Worm (Caenorhabditis elegans): ENCODE results near the gene ndab-2.
A peak's percentile ranks its signal among the peaks of the same experiment; 100 is the strongest.

Gene ndab-2

DNA sequence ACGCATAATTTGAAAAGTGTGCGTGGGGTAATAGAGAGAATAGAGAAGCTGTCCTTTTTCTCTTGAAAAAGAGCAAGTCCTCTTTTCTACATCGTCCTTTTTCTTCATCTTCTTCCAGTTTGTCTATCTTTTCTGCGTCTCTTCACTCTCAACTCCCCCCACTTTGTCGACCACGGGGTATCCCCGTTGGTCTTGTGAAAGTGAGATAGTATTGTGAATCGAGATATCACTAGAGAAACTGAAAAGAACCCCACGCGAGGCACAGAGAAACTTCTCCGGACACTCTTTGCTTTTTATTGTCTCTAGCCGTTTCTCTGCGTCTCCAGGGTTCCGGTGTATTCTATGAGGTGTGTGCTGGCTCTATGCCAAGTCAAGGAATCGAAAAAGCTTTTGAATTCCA lies 24.9 kb upstream of the ndab-2 start (continued):
- TF ChIP-seq ztf-11 (tag; optimal IDR thresholded peaks at IDR 0.05) (peak; percentile 65), nhr-2 (tag; optimal IDR thresholded peaks at IDR 0.05) (peak; percentile 52), nhr-12 (tag; optimal IDR thresholded peaks at IDR 0.05) (no peak), cnd-1 (tag; optimal IDR thresholded peaks at IDR 0.05) (no peak), blmp-1 (tag; optimal IDR thresholded peaks at IDR 0.05) (no peak)

DNA sequence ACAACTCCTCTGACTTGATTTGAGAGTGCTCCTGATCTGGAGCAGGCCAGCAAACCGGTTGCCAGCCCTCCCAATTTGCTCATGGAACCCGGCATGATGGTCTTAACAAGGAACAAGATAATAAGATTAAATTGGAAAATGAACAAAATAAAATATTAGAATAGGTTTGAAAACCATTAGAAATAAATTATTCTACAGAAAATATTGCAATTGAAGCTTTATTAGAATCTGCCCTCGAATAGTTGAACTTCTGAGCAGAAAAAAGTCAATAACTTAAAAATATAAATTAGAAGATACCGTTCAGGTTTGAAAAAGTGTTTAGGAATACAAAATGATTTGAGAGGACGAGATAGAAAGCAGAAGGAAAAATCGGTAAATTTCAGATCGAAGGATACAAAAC lies 21.8 kb upstream of the ndab-2 start, which contains the start of gene nuo-4:
nuo-4 (minus strand) TSS at position 101 of the 400 bp plus-strand sequence.
- TF ChIP-seq lin-32 (GFP tag; optimal IDR thresholded peaks at IDR 0.05) (no peak), zip-8 (tag; optimal IDR thresholded peaks at IDR 0.05) (no peak), nhr-28 (tag; optimal IDR thresholded peaks at IDR 0.05) (no peak), mab-5 (tag; optimal IDR thresholded peaks at IDR 0.05) (no peak), mls-2 (tag; optimal IDR thresholded peaks at IDR 0.05) (no peak), nhr-76 (tag; optimal IDR thresholded peaks at IDR 0.05) (no peak), cnd-1 (tag; optimal IDR thresholded peaks at IDR 0.05) (no peak), sem-2 (GFP tag; optimal IDR thresholded peaks at IDR 0.05) (no peak)

DNA sequence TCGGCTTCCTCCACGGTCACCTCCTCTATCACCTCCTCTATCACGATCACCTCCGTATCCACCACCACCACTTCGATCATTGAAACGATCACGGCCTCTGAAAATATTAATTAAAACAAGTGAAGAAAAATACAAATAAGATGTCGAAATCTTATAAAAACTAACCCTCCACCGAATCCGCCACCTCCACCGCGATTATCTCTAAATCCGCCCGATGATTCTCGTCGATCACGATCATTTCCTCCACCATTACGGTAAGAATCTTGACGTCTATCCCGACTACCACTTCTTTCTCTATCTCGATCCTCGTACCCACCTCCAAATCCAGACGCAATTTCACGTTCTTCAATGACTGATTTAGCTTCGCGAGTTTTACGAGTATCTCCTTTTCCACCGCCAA lies 21.3 kb upstream of the ndab-2 start:
- TF ChIP-seq blmp-1 (tag; optimal IDR thresholded peaks at IDR 0.05): no peak
- no peak for TF ChIP-seq tbx-8 (GFP tag; optimal IDR thresholded peaks at IDR 0.05)
- no peak for TF ChIP-seq lsy-2 (tag; optimal IDR thresholded peaks at IDR 0.05)
- no peak for TF ChIP-seq unc-39 (tag; optimal IDR thresholded peaks at IDR 0.05)
- TF ChIP-seq sem-2 (GFP tag; optimal IDR thresholded peaks at IDR 0.05): no peak
- TF ChIP-seq nhr-237 (tag; optimal IDR thresholded peaks at IDR 0.05): no peak
- TF ChIP-seq mab-5 (tag; optimal IDR thresholded peaks at IDR 0.05): no peak
- no peak for TF ChIP-seq ceh-39 (tag; optimal IDR thresholded peaks at IDR 0.05)
- no peak for TF ChIP-seq unc-120 (tag; optimal IDR thresholded peaks at IDR 0.05; ENCODE audit: poor library complexity, severe bottlenecking)
- TF ChIP-seq zip-8 (tag; optimal IDR thresholded peaks at IDR 0.05): no peak
- TF ChIP-seq unc-62 (GFP tag; optimal IDR thresholded peaks at IDR 0.05): no peak
- no peak for TF ChIP-seq bed-3 (GFP tag; optimal IDR thresholded peaks at IDR 0.05)
- TF ChIP-seq nhr-76 (tag; optimal IDR thresholded peaks at IDR 0.05): no peak
- no peak for TF ChIP-seq lin-32 (GFP tag; optimal IDR thresholded peaks at IDR 0.05)
- TF ChIP-seq nhr-28 (tag; optimal IDR thresholded peaks at IDR 0.05): no peak
- TF ChIP-seq hlh-1 (tag; optimal IDR thresholded peaks at IDR 0.05): no peak
- no peak for TF ChIP-seq ces-1 (GFP tag; optimal IDR thresholded peaks at IDR 0.05)
- no peak for TF ChIP-seq elt-1 (tag; optimal IDR thresholded peaks at IDR 0.05; ENCODE audit: borderline replicate concordance, insufficient read depth)
- TF ChIP-seq snpc-4 (tag; optimal IDR thresholded peaks at IDR 0.05): no peak

DNA sequence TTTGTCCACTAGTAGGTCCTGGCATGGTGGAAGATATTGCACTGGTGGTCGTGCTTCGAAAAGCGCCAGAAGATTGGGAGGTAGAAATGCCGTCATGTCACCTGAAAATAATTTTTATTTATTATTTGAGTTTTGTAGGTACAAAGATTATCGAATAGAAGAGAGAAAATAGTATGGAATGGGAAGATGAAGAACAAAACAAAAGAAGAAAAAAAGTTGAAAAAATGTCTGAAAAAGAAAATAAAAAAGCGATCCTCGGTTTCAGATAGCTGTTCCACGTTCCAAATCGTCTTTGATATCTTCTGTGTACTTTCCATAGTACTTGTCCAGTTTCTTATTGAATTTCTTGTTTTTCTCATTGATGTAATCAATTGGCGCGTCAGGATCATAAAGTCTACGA lies 19.5 kb upstream of the ndab-2 start, which contains the start of gene rnp-7:
rnp-7 (minus strand) TSS at position 101 of the 400 bp plus-strand sequence.
- TF ChIP-seq unc-120 (tag; optimal IDR thresholded peaks at IDR 0.05; ENCODE audit: poor library complexity, severe bottlenecking): no peak

DNA sequence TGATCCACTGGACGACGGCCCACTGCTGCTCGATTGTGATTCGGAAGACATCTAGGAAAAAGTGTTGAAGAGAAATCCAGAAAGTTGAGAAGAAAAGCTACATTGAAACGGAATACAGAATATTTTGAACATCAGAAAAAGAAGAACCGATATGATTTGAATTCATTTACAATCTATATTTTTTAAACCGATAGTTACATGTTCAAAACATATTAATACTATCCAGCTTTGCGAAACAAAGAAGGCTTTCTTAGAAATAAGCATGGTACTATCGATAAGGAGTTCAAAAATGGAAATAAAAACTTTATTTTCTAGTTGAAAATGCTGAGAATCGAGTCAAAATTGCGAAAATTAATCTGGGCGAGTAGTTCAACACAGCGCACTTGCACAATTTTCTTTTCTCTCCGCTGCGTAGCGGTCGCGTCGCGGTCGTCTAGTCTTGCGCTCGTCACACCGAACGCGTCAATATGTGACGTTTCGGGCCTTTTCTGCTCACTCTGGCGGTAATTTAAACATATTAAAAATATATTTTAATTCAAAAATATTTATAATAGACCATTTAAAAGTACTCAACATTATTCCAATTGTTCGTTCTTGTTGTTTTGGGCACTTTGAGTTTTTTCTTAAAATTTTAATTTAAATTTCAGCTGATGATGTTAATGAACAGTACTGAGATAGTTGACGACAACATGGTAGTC lies 18.3 kb upstream of the ndab-2 start, which contains the start of the genes syf-2 and K04G7.1:
syf-2 (minus strand) TSS at position 51 of the 698 bp plus-strand sequence.
K04G7.1 (plus strand) TSS at position 648 of the 698 bp plus-strand sequence.
- TF ChIP-seq sptf-1 (tag; optimal IDR thresholded peaks at IDR 0.05) (peak; percentile 78), nhr-237 (tag; optimal IDR thresholded peaks at IDR 0.05) (peak; percentile 88), unc-62 (GFP tag; optimal IDR thresholded peaks at IDR 0.05) (peak; percentile 70), mab-5 (tag; optimal IDR thresholded peaks at IDR 0.05) (no peak), nhr-2 (tag; optimal IDR thresholded peaks at IDR 0.05) (peak; percentile 42), lin-13 (tag; optimal IDR thresholded peaks at IDR 0.05) (peak; percentile 96), snpc-4 (tag; optimal IDR thresholded peaks at IDR 0.05) (no peak), mep-1 (tag; optimal IDR thresholded peaks at IDR 0.05) (peak; percentile 98), nhr-76 (tag; optimal IDR thresholded peaks at IDR 0.05) (no peak), drap-1 (GFP tag; optimal IDR thresholded peaks at IDR 0.05) (peak; percentile 42), M03D4.4 (tag; optimal IDR thresholded peaks at IDR 0.05) (no peak), ceh-43 (GFP tag; optimal IDR thresholded peaks at IDR 0.05) (peak; percentile 3), hlh-1 (tag; optimal IDR thresholded peaks at IDR 0.05) (peak; percentile 69), unc-120 (tag; optimal IDR thresholded peaks at IDR 0.05; ENCODE audit: poor library complexity, severe bottlenecking) (peak; percentile 53), lsy-2 (tag; optimal IDR thresholded peaks at IDR 0.05) (peak; percentile 89), mls-2 (tag; optimal IDR thresholded peaks at IDR 0.05) (peak; percentile 9), ces-1 (GFP tag; optimal IDR thresholded peaks at IDR 0.05) (peak; percentile 80), elt-3 (tag; optimal IDR thresholded peaks at IDR 0.05) (no peak), nhr-12 (tag; optimal IDR thresholded peaks at IDR 0.05) (no peak), pha-4 (tag; optimal IDR thresholded peaks at IDR 0.05) (peak; percentile 85), flh-1 (GFP tag; optimal IDR thresholded peaks at IDR 0.05) (no peak), ceh-39 (tag; optimal IDR thresholded peaks at IDR 0.05) (peak; percentile 87)
